Fruit fly (Drosophila melanogaster) whole organism, prepupa: ENCODE results near the gene Dysb.

Experiments used
- CG10631 ChIP-seq: fragments of 200-800 bp; sonication (Bioruptor generic); optimal IDR thresholded peaks from 2 replicates; lab custom pipeline; 2016; ENCODE audit warnings: missing biosample characterization, missing genetic modification characterization
- CG10669 ChIP-seq: fragments of 200-800 bp; sonication (Bioruptor generic); optimal IDR thresholded peaks from 3 replicates; lab custom pipeline; 2018; ENCODE audit warnings: missing biosample characterization, mild to moderate bottlenecking, missing genetic modification characterization, moderate library complexity
- CG11294 ChIP-seq: fragments of 200-800 bp; sonication (Bioruptor generic); IDR thresholded peaks from 2 replicates; pipeline ENCODE4 v1.3.6; 2022; ENCODE audit warnings: missing biosample characterization, missing genetic modification characterization
- CG11762 ChIP-seq: fragments of 200-800 bp; sonication (Bioruptor generic); optimal IDR thresholded peaks from 3 replicates; lab custom pipeline; 2016; ENCODE audit warnings: missing biosample characterization, missing genetic modification characterization; ENCODE audit not compliant: insufficient read depth
- CG15336 ChIP-seq: fragments of 200-800 bp; sonication (Bioruptor generic); IDR thresholded peaks from 2 replicates; pipeline ENCODE4 v1.3.6; 2022; ENCODE audit warnings: missing biosample characterization, missing genetic modification characterization
- CG16779 ChIP-seq: fragments of 200-800 bp; sonication (Bioruptor generic); optimal IDR thresholded peaks from 3 replicates; lab custom pipeline; 2017; ENCODE audit warnings: missing biosample characterization, mild to moderate bottlenecking, missing genetic modification characterization
- CG31627 ChIP-seq: fragments of 200-800 bp; sonication (Bioruptor generic); optimal IDR thresholded peaks from 3 replicates; lab custom pipeline; 2016; ENCODE audit warnings: missing biosample characterization, missing genetic modification characterization
- CG34406 ChIP-seq: fragments of 200-800 bp; sonication (Bioruptor generic); optimal IDR thresholded peaks from 3 replicates; lab custom pipeline; 2016; ENCODE audit warnings: missing biosample characterization, missing genetic modification characterization
- CG4318 ChIP-seq: fragments of 200-800 bp; sonication (Bioruptor generic); optimal IDR thresholded peaks from 3 replicates; lab custom pipeline; 2017; ENCODE audit warnings: missing biosample characterization, mild to moderate bottlenecking, missing genetic modification characterization
- CG6163 ChIP-seq: fragments of 200-800 bp; sonication (Bioruptor generic); IDR thresholded peaks from 3 replicates; pipeline ENCODE4 v1.3.6; 2022; ENCODE audit warnings: missing biosample characterization, missing genetic modification characterization
- CG6276 ChIP-seq: fragments of 200-800 bp; sonication (Bioruptor generic); optimal IDR thresholded peaks from 2 replicates; lab custom pipeline; 2017; ENCODE audit warnings: missing biosample characterization, mild to moderate bottlenecking, missing genetic modification characterization
- CG6792 ChIP-seq: fragments of 200-800 bp; sonication (Bioruptor generic); optimal IDR thresholded peaks from 3 replicates; lab custom pipeline; 2016; ENCODE audit warnings: missing biosample characterization, missing genetic modification characterization
- CG7368 ChIP-seq: fragments of 200-800 bp; sonication (Bioruptor generic); optimal IDR thresholded peaks from 3 replicates; lab custom pipeline; 2016; ENCODE audit warnings: missing biosample characterization, missing genetic modification characterization
- CG8119 ChIP-seq: fragments of 200-800 bp; sonication (Bioruptor generic); IDR thresholded peaks from 3 replicates; pipeline ENCODE4 v1.3.6; 2022; ENCODE audit warnings: missing biosample characterization, missing genetic modification characterization
- CG8319 ChIP-seq: fragments of 200-800 bp; sonication (Bioruptor generic); optimal IDR thresholded peaks from 3 replicates; lab custom pipeline; 2016; ENCODE audit warnings: missing biosample characterization, missing genetic modification characterization
- CG8632 ChIP-seq: fragments of 200-800 bp; sonication (Bioruptor generic); optimal IDR thresholded peaks from 3 replicates; lab custom pipeline; 2016; ENCODE audit warnings: missing biosample characterization, missing genetic modification characterization
- CG9139 ChIP-seq: fragments of 200-800 bp; sonication (Bioruptor generic); optimal IDR thresholded peaks from 3 replicates; lab custom pipeline; 2017; ENCODE audit warnings: missing biosample characterization, mild to moderate bottlenecking, missing genetic modification characterization
- Eip75B ChIP-seq: fragments of 200-800 bp; sonication (Bioruptor generic); optimal IDR thresholded peaks from 3 replicates; lab custom pipeline; 2016; ENCODE audit warnings: missing biosample characterization, missing genetic modification characterization
- Eip78C ChIP-seq: fragments of 200-800 bp; sonication (Bioruptor generic); peaks from one replicate; lab custom pipeline; 2016; ENCODE audit warnings: missing biosample characterization, missing genetic modification characterization
- Eip93F ChIP-seq: fragments of 200-800 bp; sonication (Bioruptor generic); optimal IDR thresholded peaks from 2 replicates; lab custom pipeline; 2016; ENCODE audit warnings: missing biosample characterization, mild to moderate bottlenecking, missing genetic modification characterization
- Ets21C ChIP-seq: fragments of 200-800 bp; sonication (Bioruptor generic); optimal IDR thresholded peaks from 3 replicates; lab custom pipeline; 2016; ENCODE audit warnings: missing biosample characterization, missing genetic modification characterization
- Ets96B ChIP-seq: fragments of 200-800 bp; optimal IDR thresholded peaks from 2 replicates; lab custom pipeline; 2019; ENCODE audit warnings: missing biosample characterization, mild to moderate bottlenecking, missing genetic modification characterization, moderate library complexity
- Hr39 ChIP-seq: fragments of 200-800 bp; sonication (Bioruptor generic); optimal IDR thresholded peaks from 2 replicates; lab custom pipeline; 2016; ENCODE audit warnings: missing biosample characterization, missing genetic modification characterization
- Lpt ChIP-seq: fragments of 200-800 bp; sonication (Bioruptor generic); optimal IDR thresholded peaks from 3 replicates; lab custom pipeline; 2016; ENCODE audit warnings: missing biosample characterization, missing genetic modification characterization
- Met ChIP-seq: fragments of 200-800 bp; sonication (Bioruptor generic); optimal IDR thresholded peaks from 3 replicates; lab custom pipeline; 2016; ENCODE audit warnings: missing biosample characterization, missing genetic modification characterization
- achi ChIP-seq: fragments of 200-800 bp; sonication (Bioruptor generic); optimal IDR thresholded peaks from 3 replicates; lab custom pipeline; 2016; ENCODE audit warnings: missing biosample characterization, missing genetic modification characterization
- acj6 ChIP-seq: fragments of 200-800 bp; sonication (Bioruptor generic); optimal IDR thresholded peaks from 3 replicates; lab custom pipeline; 2016; ENCODE audit warnings: missing biosample characterization, missing genetic modification characterization
- cyc ChIP-seq: fragments of 200-800 bp; sonication (Bioruptor generic); optimal IDR thresholded peaks from 3 replicates; lab custom pipeline; 2016; ENCODE audit warnings: missing biosample characterization, missing genetic modification characterization
- dac ChIP-seq: fragments of 200-800 bp; sonication (Bioruptor generic); optimal IDR thresholded peaks from 2 replicates; lab custom pipeline; 2017; ENCODE audit warnings: missing biosample characterization, mild to moderate bottlenecking, missing genetic modification characterization
- dsx ChIP-seq: fragments of 200-800 bp; optimal IDR thresholded peaks from 3 replicates; lab custom pipeline; 2019; ENCODE audit warnings: missing biosample characterization, mild to moderate bottlenecking, missing genetic modification characterization, moderate library complexity; ENCODE audit not compliant: poor library complexity, severe bottlenecking
- fd59A ChIP-seq: fragments of 200-800 bp; sonication (Bioruptor generic); optimal IDR thresholded peaks from 2 replicates; lab custom pipeline; 2017; ENCODE audit warnings: missing biosample characterization, mild to moderate bottlenecking, missing genetic modification characterization, missing genetic modification reagents
- fkh ChIP-seq: fragments of 200-800 bp; sonication (Bioruptor generic); optimal IDR thresholded peaks from 3 replicates; lab custom pipeline; 2017; ENCODE audit warnings: missing biosample characterization, mild to moderate bottlenecking, missing genetic modification characterization, moderate library complexity
- lz ChIP-seq: fragments of 200-800 bp; sonication (Bioruptor generic); optimal IDR thresholded peaks from 3 replicates; lab custom pipeline; 2016; ENCODE audit warnings: missing biosample characterization, missing genetic modification characterization
- net ChIP-seq: fragments of 200-800 bp; sonication (Bioruptor generic); optimal IDR thresholded peaks from 3 replicates; lab custom pipeline; 2016; ENCODE audit warnings: missing biosample characterization, missing genetic modification characterization
- ss ChIP-seq, 2 experiments: fragments of 200-800 bp; sonication (Bioruptor generic); optimal IDR thresholded peaks; 2 replicates in 1 of 2; 3 replicates in 1 of 2; lab custom pipeline; 2017 to 2018; ENCODE audit warnings: mild to moderate bottlenecking in 2 of 2, missing biosample characterization in 2 of 2, missing genetic modification characterization in 2 of 2, moderate library complexity in 1 of 2
- svp ChIP-seq: fragments of 200-800 bp; sonication (Bioruptor generic); peaks from one replicate; lab custom pipeline; 2016; ENCODE audit warnings: missing biosample characterization, missing genetic modification characterization
- topi ChIP-seq: fragments of 200-800 bp; sonication (Bioruptor generic); optimal IDR thresholded peaks from 3 replicates; lab custom pipeline; 2016; ENCODE audit warnings: missing biosample characterization, missing genetic modification characterization
- vri ChIP-seq: fragments of 200-800 bp; sonication (Bioruptor generic); optimal IDR thresholded peaks from 3 replicates; lab custom pipeline; 2016; ENCODE audit warnings: missing biosample characterization, mild to moderate bottlenecking, missing genetic modification characterization

The Dysb gene

dm6 chr3L:18860467-18860866 is 7.1 kb upstream of the Dysb start:
- TF ChIP-seq CG4318 (GFP tag; lab: Kevin White, UChicago) (no peak), lz (GFP tag; lab: Kevin White, UChicago) (no peak), dac (GFP tag; lab: Kevin White, UChicago) (no peak), CG16779 (tag; lab: Kevin White, UChicago) (no peak), Ets21C (GFP tag; lab: Kevin White, UChicago) (no peak), CG15336 (GFP tag; lab: Robert Waterston, UW) (no peak), CG6276 (no peak), CG34406 (GFP tag; lab: Kevin White, UChicago) (no peak), Ets96B (no peak), ss (GFP tag; optimal IDR thresholded peaks at IDR 0.05; lab: Kevin White, UChicago) (no peak), Hr39 (GFP tag; lab: Kevin White, UChicago) (no peak), achi (GFP tag; lab: Kevin White, UChicago) (no peak), CG11294 (GFP tag; lab: Robert Waterston, UW) (no peak), CG8632 (GFP tag; lab: Kevin White, UChicago) (no peak)

dm6 chr3L:18861893-18862292 is 5.7 kb upstream of the Dysb start:
- no peak for TF ChIP-seq CG16779 (tag; lab: Kevin White, UChicago)
- no peak for TF ChIP-seq CG7368 (GFP tag; lab: Kevin White, UChicago)

- TF ChIP-seq vri (peak; percentile 30), CG6163 (no peak), CG9139 (no peak), lz (GFP tag; lab: Kevin White, UChicago) (no peak)
These were observed 4.2 kb upstream of the Dysb start, which contains the start of gene CG6865 for dm6 chr3L:18863327-18863726. Gene CG6865, plus strand, starts transcription at chr3L:18863647.

dm6 chr3L:18865447-18866367 is 1.9 kb upstream of the Dysb start, which contains the start of gene CG14074:
Gene CG14074, plus strand, starts transcription at chr3L:18866225.
- TF ChIP-seq achi (GFP tag; lab: Kevin White, UChicago) (no peak), fkh (GFP tag; lab: Kevin White, UChicago) (peak; percentile 83)

- TF ChIP-seq topi (GFP tag; lab: Kevin White, UChicago) = peak; percentile 40
- peak; percentile 64 for TF ChIP-seq dsx
- no peak for TF ChIP-seq CG4318 (GFP tag; lab: Kevin White, UChicago)
- TF ChIP-seq ss (GFP tag; optimal IDR thresholded peaks at IDR 0.05; lab: Kevin White, UChicago) = no peak
- TF ChIP-seq Eip93F (GFP tag; lab: Kevin White, UChicago) = no peak
- peak; percentile 70 for TF ChIP-seq lz (GFP tag; lab: Kevin White, UChicago)
- peak; percentile 53 for TF ChIP-seq CG6792
- TF ChIP-seq vri = peak; percentile 61
- peak; percentile 66 for TF ChIP-seq CG6163
- TF ChIP-seq CG6276 = no peak
- TF ChIP-seq fkh (GFP tag; lab: Kevin White, UChicago) = peak; percentile 84
- peak; percentile 38 for TF ChIP-seq Ets21C (GFP tag; lab: Kevin White, UChicago)
- TF ChIP-seq CG10631 = peak; percentile 50
- TF ChIP-seq Eip78C (GFP tag; lab: Kevin White, UChicago) = peak; percentile 81
- TF ChIP-seq fd59A (GFP tag; lab: Kevin White, UChicago) = no peak
- peak; percentile 48 for TF ChIP-seq cyc (GFP tag; lab: Kevin White, UChicago)
- peak; percentile 58 for TF ChIP-seq net (GFP tag; lab: Kevin White, UChicago)
- peak; percentile 48 for TF ChIP-seq CG34406 (GFP tag; lab: Kevin White, UChicago)
- TF ChIP-seq CG8119 (GFP tag; lab: Robert Waterston, UW) = no peak
- TF ChIP-seq acj6 (GFP tag; lab: Kevin White, UChicago) = peak; percentile 58
- TF ChIP-seq CG8319 (GFP tag; lab: Kevin White, UChicago) = peak; percentile 9
- no peak for TF ChIP-seq CG16779 (tag; lab: Kevin White, UChicago)
- TF ChIP-seq svp (GFP tag; lab: Kevin White, UChicago) = peak; percentile 64
- peak; percentile 64 for TF ChIP-seq Eip75B (GFP tag; lab: Kevin White, UChicago)
- peak; percentile 60 for TF ChIP-seq Met (GFP tag; lab: Kevin White, UChicago)
- peak; percentile 26; the same call in 1 of the 2 replicates for TF ChIP-seq CG15336 (GFP tag; lab: Robert Waterston, UW)
- TF ChIP-seq CG10669 (GFP tag; lab: Kevin White, UChicago) = peak; percentile 41
- peak; percentile 48 for TF ChIP-seq Lpt (GFP tag; lab: Kevin White, UChicago)
- TF ChIP-seq CG11762 = no peak
- TF ChIP-seq CG31627 (GFP tag; lab: Kevin White, UChicago) = peak; percentile 36
These were observed 1.7 kb downstream of the Dysb start, which contains the start of gene Grx1 for dm6 chr3L:18869035-18869826. Gene Grx1, plus strand, starts transcription at chr3L:18869230.
